Worm (Caenorhabditis elegans) whole organism, L2 larva: ENCODE data around the gene R12A1.3.

Source experiments
- R02D3.7 ChIP-seq: fragments of 150-350 bp; optimal IDR thresholded peaks from 2 replicates; lab custom pipeline; 2014; ENCODE audit warnings: missing biosample characterization, missing genetic modification characterization
- ama-1 ChIP-seq: fragments of 150-350 bp; optimal IDR thresholded peaks from 2 replicates; lab custom pipeline; 2018; ENCODE audit warnings: inconsistent platforms
- snpc-4 ChIP-seq: fragments of 150-350 bp; optimal IDR thresholded peaks from 2 replicates; lab custom pipeline; 2014; ENCODE audit warnings: missing biosample characterization, missing genetic modification characterization

- TF ChIP-seq snpc-4 (tag; lab: Kevin White, UChicago) (no peak), R02D3.7 (tag; lab: Kevin White, UChicago) (no peak), ama-1 (lab: Kevin White, UChicago) (no peak)
Observed at ce11 chrV:1433419-1433765, 7.8 kb upstream of the R12A1.3 start.
